Fruit fly (Drosophila melanogaster): ENCODE measurements around the gene Gr66a.

The Gr66a gene

DNA sequence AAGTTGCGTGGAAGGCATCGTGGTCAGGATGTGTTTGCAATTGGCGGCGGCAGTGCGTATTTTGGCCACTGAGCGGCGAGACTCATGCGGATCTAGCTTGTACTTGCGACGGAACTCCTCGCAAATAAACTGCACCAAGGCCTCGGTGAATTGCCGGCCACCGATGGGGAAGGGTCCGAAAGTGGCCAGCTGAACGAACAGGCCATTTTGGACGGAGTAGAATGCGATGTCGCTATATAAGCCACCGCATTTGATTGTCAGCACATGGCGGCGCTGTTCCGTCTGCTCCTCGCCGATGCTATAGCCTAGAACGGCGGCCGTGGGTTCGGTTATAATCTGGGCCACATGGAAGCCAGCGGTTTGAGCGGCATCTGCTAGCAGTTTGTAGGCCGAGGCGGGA, 38.4 kb upstream of the Gr66a start:
- no peak for TF ChIP-seq Jra (GFP tag; optimal IDR thresholded peaks at IDR 0.05)
- no peak for TF ChIP-seq Myc (optimal IDR thresholded peaks at IDR 0.05)
- TF ChIP-seq brk (GFP tag; optimal IDR thresholded peaks at IDR 0.05): no peak
- TF ChIP-seq dmrt93B (GFP tag; optimal IDR thresholded peaks at IDR 0.05): no peak
- TF ChIP-seq Sp1 (GFP tag; optimal IDR thresholded peaks at IDR 0.05): no peak
- TF ChIP-seq h (GFP tag; optimal IDR thresholded peaks at IDR 0.05): no peak
- TF ChIP-seq Abd-B (GFP tag; optimal IDR thresholded peaks at IDR 0.05): no peak
- TF ChIP-seq fru (GFP tag; optimal IDR thresholded peaks at IDR 0.05): no peak
- no peak for TF ChIP-seq CG9705 (GFP tag; optimal IDR thresholded peaks at IDR 0.05)
- TF ChIP-seq Dfd (GFP tag; optimal IDR thresholded peaks at IDR 0.05): no peak
- no peak for TF ChIP-seq tai (GFP tag; optimal IDR thresholded peaks at IDR 0.05)
- TF ChIP-seq pan (optimal IDR thresholded peaks at IDR 0.05): no peak
- TF ChIP-seq Dif (GFP tag; optimal IDR thresholded peaks at IDR 0.05; ENCODE audit: partially characterized antibody): no peak
- TF ChIP-seq Mio (GFP tag; optimal IDR thresholded peaks at IDR 0.05): no peak

DNA sequence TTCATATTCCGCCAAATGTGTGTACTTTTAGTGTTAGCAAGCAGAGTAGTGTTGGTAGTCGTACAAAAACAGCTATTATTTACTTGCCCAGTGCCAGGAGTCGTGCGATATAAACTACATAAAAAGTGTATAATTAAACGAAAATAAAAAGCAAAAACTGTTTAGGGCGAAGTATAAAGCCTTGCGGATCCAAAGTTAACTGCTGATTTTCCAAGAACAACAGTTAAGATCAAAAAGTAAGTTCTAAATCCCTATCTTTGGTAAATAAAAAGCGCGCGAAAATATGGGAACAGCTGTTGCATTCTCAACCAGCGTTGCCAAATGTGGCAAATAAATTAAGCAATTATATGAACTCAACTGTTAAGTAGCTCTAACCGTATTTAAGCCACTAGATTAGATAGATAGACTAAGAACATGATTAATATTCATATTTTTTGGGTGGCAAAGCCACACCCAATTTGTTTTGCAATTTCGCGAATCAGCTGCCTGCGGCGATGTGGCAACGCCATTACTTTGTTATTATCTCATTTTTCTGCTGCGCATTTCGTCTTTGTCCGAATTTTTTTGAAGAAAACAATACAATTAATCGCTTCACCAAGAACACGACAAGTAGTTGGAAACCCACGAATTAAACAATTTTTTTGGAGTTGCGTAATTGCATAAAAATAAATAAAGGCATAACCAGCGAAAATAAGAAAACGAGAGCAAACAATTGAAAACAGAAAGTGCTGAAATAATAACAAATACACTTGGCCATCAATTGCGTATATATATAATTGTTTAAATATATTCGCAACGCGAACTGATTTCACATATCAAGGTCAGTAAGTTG, 33.7 kb upstream of the Gr66a start, which contains the start of the genes Prim1 and CG7083:
Gene Prim1 (plus strand): TSS at position 51 of the 832 bp plus-strand sequence.
Gene CG7083 (plus strand): TSS at position 522 of the 832 bp plus-strand sequence.
- peak; percentile 21 for TF ChIP-seq Hr83 (GFP tag; optimal IDR thresholded peaks at IDR 0.05; ENCODE audit: poor library complexity, severe bottlenecking)
- peak; percentile 83 for TF ChIP-seq fru (GFP tag; optimal IDR thresholded peaks at IDR 0.05)
- peak; percentile 42 for TF ChIP-seq sv (GFP tag; optimal IDR thresholded peaks at IDR 0.05)
- TF ChIP-seq HLH106 (tag; optimal IDR thresholded peaks at IDR 0.05): peak; percentile 67
- no peak for TF ChIP-seq Rel (GFP tag; optimal IDR thresholded peaks at IDR 0.05)
- peak; percentile 96 for TF ChIP-seq Rel (tag; optimal IDR thresholded peaks at IDR 0.05)
- no peak for TF ChIP-seq Dif (GFP tag; optimal IDR thresholded peaks at IDR 0.05; ENCODE audit: partially characterized antibody)
- no peak for TF ChIP-seq usp (GFP tag; optimal IDR thresholded peaks at IDR 0.05)
- no peak for TF ChIP-seq N (GFP tag; optimal IDR thresholded peaks at IDR 0.05)
- TF ChIP-seq GATAd (GFP tag; optimal IDR thresholded peaks at IDR 0.05): peak; percentile 38
- peak; percentile 75 for TF ChIP-seq h (GFP tag; optimal IDR thresholded peaks at IDR 0.05)
- TF ChIP-seq psq (GFP tag; optimal IDR thresholded peaks at IDR 0.05): peak; percentile 49
- TF ChIP-seq tai (GFP tag; optimal IDR thresholded peaks at IDR 0.05): no peak
- TF ChIP-seq OdsH (GFP tag; optimal IDR thresholded peaks at IDR 0.05): peak; percentile 61
- peak; percentile 60 for TF ChIP-seq dsf (GFP tag; optimal IDR thresholded peaks at IDR 0.05; ENCODE audit: borderline replicate concordance)
- TF ChIP-seq dl (GFP tag; optimal IDR thresholded peaks at IDR 0.05; ENCODE audit: insufficient read depth in 1 of 2, partially characterized antibody in 2 of 2): no peak
- no peak for TF ChIP-seq Vsx2 (GFP tag; optimal IDR thresholded peaks at IDR 0.05; ENCODE audit: partially characterized antibody)
- peak; percentile 34 for TF ChIP-seq sage (GFP tag; optimal IDR thresholded peaks at IDR 0.05)
- peak; percentile 72 for TF ChIP-seq rgr (GFP tag; optimal IDR thresholded peaks at IDR 0.05)
- no peak for TF ChIP-seq Hr78 (GFP tag; optimal IDR thresholded peaks at IDR 0.05)
- TF ChIP-seq foxo (GFP tag; optimal IDR thresholded peaks at IDR 0.05): peak in 1 of 2 experiments; percentile 66
- no peak for TF ChIP-seq CrebA (GFP tag; optimal IDR thresholded peaks at IDR 0.05; ENCODE audit: borderline replicate concordance)
- no peak for TF ChIP-seq lola (GFP tag; optimal IDR thresholded peaks at IDR 0.05)
- no peak for TF ChIP-seq jim (GFP tag; optimal IDR thresholded peaks at IDR 0.05)
- TF ChIP-seq br (GFP tag; optimal IDR thresholded peaks at IDR 0.05): peak; percentile 71
- no peak for TF ChIP-seq dmrt93B (GFP tag; optimal IDR thresholded peaks at IDR 0.05)
- no peak for TF ChIP-seq CG32264 (GFP tag; optimal IDR thresholded peaks at IDR 0.05)
- TF ChIP-seq pan (optimal IDR thresholded peaks at IDR 0.05): no peak
- no peak for TF ChIP-seq Abd-B (GFP tag; optimal IDR thresholded peaks at IDR 0.05)
- TF ChIP-seq Hnf4 (GFP tag; optimal IDR thresholded peaks at IDR 0.05): peak; percentile 67
- peak; percentile 55 for TF ChIP-seq CG9705 (GFP tag; optimal IDR thresholded peaks at IDR 0.05)
- no peak for TF ChIP-seq brk (GFP tag; optimal IDR thresholded peaks at IDR 0.05)
- TF ChIP-seq Myc (optimal IDR thresholded peaks at IDR 0.05): peak; percentile 21
- TF ChIP-seq ey (GFP tag; optimal IDR thresholded peaks at IDR 0.05): peak; percentile 65
- TF ChIP-seq Mio (GFP tag; optimal IDR thresholded peaks at IDR 0.05): no peak
- TF ChIP-seq Sp1 (GFP tag; optimal IDR thresholded peaks at IDR 0.05): peak; percentile 43
- no peak for TF ChIP-seq Dfd (GFP tag; optimal IDR thresholded peaks at IDR 0.05)
- peak; percentile 47 for TF ChIP-seq woc (GFP tag; optimal IDR thresholded peaks at IDR 0.05)
- TF ChIP-seq Jra (GFP tag; optimal IDR thresholded peaks at IDR 0.05): peak; percentile 34
